Worm (Caenorhabditis elegans): ENCODE results near the gene cec-2.

cec-2 gene

ce11 chrIV:1170408-1170807, at the start of gene cec-2:
TSS of gene cec-2 (plus strand) at chrIV:1170708.
- no peak for TF ChIP-seq nhr-12 (tag; optimal IDR thresholded peaks at IDR 0.05)
- no peak for TF ChIP-seq Y55F3AM.14 (GFP tag; optimal IDR thresholded peaks at IDR 0.05)
- no peak for TF ChIP-seq unc-55 (GFP tag; optimal IDR thresholded peaks at IDR 0.05)
- TF ChIP-seq nhr-25 (tag; optimal IDR thresholded peaks at IDR 0.05): no peak
- TF ChIP-seq elt-1 (tag; optimal IDR thresholded peaks at IDR 0.05): no peak
- TF ChIP-seq zag-1 (tag; optimal IDR thresholded peaks at IDR 0.05): no peak
- no peak for TF ChIP-seq nhr-10 (tag; optimal IDR thresholded peaks at IDR 0.05)
- no peak for TF ChIP-seq nhr-23 (tag; optimal IDR thresholded peaks at IDR 0.05)
- no peak for TF ChIP-seq nhr-129 (tag; optimal IDR thresholded peaks at IDR 0.05)
- no peak for TF ChIP-seq ceh-16 (tag; optimal IDR thresholded peaks at IDR 0.05)
- no peak for TF ChIP-seq dmd-4 (tag; optimal IDR thresholded peaks at IDR 0.05)
- TF ChIP-seq elt-3 (tag; optimal IDR thresholded peaks at IDR 0.05): no peak
- no peak for TF ChIP-seq nhr-77 (tag; optimal IDR thresholded peaks at IDR 0.05)
- no peak for TF ChIP-seq lin-39 (tag; optimal IDR thresholded peaks at IDR 0.05)
- no peak for TF ChIP-seq blmp-1 (tag; optimal IDR thresholded peaks at IDR 0.05; ENCODE audit: insufficient read depth)
- no peak for TF ChIP-seq lsy-2 (tag; optimal IDR thresholded peaks at IDR 0.05)

ce11 chrIV:1120865-1121264, 49.6 kb upstream of the cec-2 start:
- TF ChIP-seq F13H6.1 (tag; optimal IDR thresholded peaks at IDR 0.05) (no peak), nhr-129 (tag; optimal IDR thresholded peaks at IDR 0.05) (no peak), fos-1 (tag; optimal IDR thresholded peaks at IDR 0.05) (no peak), ceh-82 (tag; optimal IDR thresholded peaks at IDR 0.05) (no peak), R02D3.7 (tag; optimal IDR thresholded peaks at IDR 0.05) (no peak), lin-39 (tag; optimal IDR thresholded peaks at IDR 0.05) (no peak), mbf-1 (tag; optimal IDR thresholded peaks at IDR 0.05) (no peak), sma-3 (GFP tag; optimal IDR thresholded peaks at IDR 0.05) (no peak), mab-5 (tag; optimal IDR thresholded peaks at IDR 0.05) (no peak), dmd-4 (tag; optimal IDR thresholded peaks at IDR 0.05) (no peak), blmp-1 (tag; optimal IDR thresholded peaks at IDR 0.05; ENCODE audit: insufficient read depth) (no peak), sma-9 (GFP tag; optimal IDR thresholded peaks at IDR 0.05) (no peak), sma-9 (tag; optimal IDR thresholded peaks at IDR 0.05) (no peak), zag-1 (tag; optimal IDR thresholded peaks at IDR 0.05) (no peak), Y55F3AM.14 (GFP tag; optimal IDR thresholded peaks at IDR 0.05) (no peak), snpc-4 (tag; optimal IDR thresholded peaks at IDR 0.05) (no peak), unc-62 (GFP tag; optimal IDR thresholded peaks at IDR 0.05) (no peak)

- TF ChIP-seq unc-39 (tag; optimal IDR thresholded peaks at IDR 0.05) (no peak), ceh-16 (tag; optimal IDR thresholded peaks at IDR 0.05) (no peak), snpc-4 (tag; optimal IDR thresholded peaks at IDR 0.05) (no peak), ztf-1 (GFP tag; conservative IDR thresholded peaks at IDR 0.05) (no peak), lsy-2 (tag; optimal IDR thresholded peaks at IDR 0.05) (no peak), lin-13 (GFP tag; optimal IDR thresholded peaks at IDR 0.05) (no peak), egl-27 (tag; optimal IDR thresholded peaks at IDR 0.05) (no peak), sma-3 (GFP tag; optimal IDR thresholded peaks at IDR 0.05) (no peak), dmd-4 (tag; optimal IDR thresholded peaks at IDR 0.05) (no peak), nhr-11 (tag; optimal IDR thresholded peaks at IDR 0.05) (no peak), mdl-1 (tag; optimal IDR thresholded peaks at IDR 0.05) (no peak), ztf-11 (tag; optimal IDR thresholded peaks at IDR 0.05) (no peak), peb-1 (tag; optimal IDR thresholded peaks at IDR 0.05) (no peak), zag-1 (tag; optimal IDR thresholded peaks at IDR 0.05) (no peak), nhr-10 (tag; optimal IDR thresholded peaks at IDR 0.05) (no peak)
Observed at ce11 chrIV:1121511-1121910, 49.0 kb upstream of the cec-2 start.

- no peak for TF ChIP-seq nhr-11 (tag; optimal IDR thresholded peaks at IDR 0.05)
- no peak for TF ChIP-seq nhr-77 (tag; optimal IDR thresholded peaks at IDR 0.05)
Observed at ce11 chrIV:1123357-1123756, 47.2 kb upstream of the cec-2 start.

- TF ChIP-seq ceh-16 (tag; optimal IDR thresholded peaks at IDR 0.05): no peak
- TF ChIP-seq lin-39 (tag; optimal IDR thresholded peaks at IDR 0.05): no peak
- no peak for TF ChIP-seq nhr-11 (tag; optimal IDR thresholded peaks at IDR 0.05)
- TF ChIP-seq sma-3 (GFP tag; optimal IDR thresholded peaks at IDR 0.05): no peak
- no peak for TF ChIP-seq nhr-10 (tag; optimal IDR thresholded peaks at IDR 0.05)
- no peak for TF ChIP-seq Y55F3AM.14 (GFP tag; optimal IDR thresholded peaks at IDR 0.05)
- no peak for TF ChIP-seq snpc-4 (tag; optimal IDR thresholded peaks at IDR 0.05)
- TF ChIP-seq unc-39 (tag; optimal IDR thresholded peaks at IDR 0.05): no peak
- no peak for TF ChIP-seq C34F6.9 (tag; optimal IDR thresholded peaks at IDR 0.05)
- TF ChIP-seq nhr-25 (tag; optimal IDR thresholded peaks at IDR 0.05): no peak
- no peak for TF ChIP-seq alr-1 (tag; optimal IDR thresholded peaks at IDR 0.05)
- no peak for TF ChIP-seq R02D3.7 (tag; optimal IDR thresholded peaks at IDR 0.05)
- TF ChIP-seq peb-1 (tag; optimal IDR thresholded peaks at IDR 0.05): no peak
- no peak for TF ChIP-seq nhr-23 (tag; optimal IDR thresholded peaks at IDR 0.05)
- TF ChIP-seq nhr-237 (tag; optimal IDR thresholded peaks at IDR 0.05): no peak
- no peak for TF ChIP-seq dmd-4 (tag; optimal IDR thresholded peaks at IDR 0.05)
- TF ChIP-seq ama-1 (optimal IDR thresholded peaks at IDR 0.05): no peak
- TF ChIP-seq gmeb-1 (tag; optimal IDR thresholded peaks at IDR 0.05): no peak
Observed at ce11 chrIV:1124741-1125140, 45.8 kb upstream of the cec-2 start, which contains the start of gene perm-4. TSS of gene perm-4 (minus strand) at chrIV:1125107.
